Worm (Caenorhabditis elegans) whole organism, early embryonic: Measurements from ENCODE around the gene elc-1.

Experiments
- aly-1 ChIP-seq: sonication (generic microtip); optimal IDR thresholded peaks from 2 replicates; lab custom pipeline; 2016; ENCODE audit warnings: missing genetic modification characterization, missing compliant biosample characterization
- ama-1 ChIP-seq: fragments of 150-350 bp; optimal IDR thresholded peaks from 2 replicates; lab custom pipeline; 2014
- ets-7 ChIP-seq: sonication (generic microtip); optimal IDR thresholded peaks from 2 replicates; lab custom pipeline; 2016; ENCODE audit warnings: missing genotype, missing genetic modification characterization, missing compliant biosample characterization

DNA sequence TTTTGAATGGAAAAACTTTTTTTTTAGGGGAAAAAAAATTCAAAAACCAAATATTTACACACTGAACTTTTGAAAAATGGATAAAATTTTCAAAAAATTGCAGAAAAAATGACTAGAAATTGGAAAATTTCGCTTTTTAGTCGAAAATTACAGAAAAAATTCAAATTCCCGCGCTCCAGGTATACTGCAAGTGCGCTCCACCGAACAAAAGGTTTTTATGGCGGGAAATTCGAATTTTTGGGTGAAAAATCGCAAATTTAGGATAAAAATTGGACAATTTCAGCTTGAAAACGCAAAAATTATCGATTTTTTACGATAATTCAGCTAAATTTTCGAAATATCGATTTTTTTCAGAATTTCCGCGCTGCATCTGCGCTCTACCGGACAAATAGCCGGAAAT lies 12.3 kb upstream of the elc-1 start:
- TF ChIP-seq ets-7 (tag; lab: Kevin White, UChicago) (no peak), aly-1 (tag; lab: Kevin White, UChicago) (no peak), ama-1 (lab: Kevin White, UChicago) (no peak)
